Worm (Caenorhabditis elegans): ENCODE results near the gene ugt-65.

Gene ugt-65

ce11 chrIV:12463370-12463769 is 42.9 kb downstream of the ugt-65 start, which contains the start of gene C25G4.8:
TSS of gene C25G4.8 (minus strand) at chrIV:12463470.
- TF ChIP-seq nhr-25 (tag; optimal IDR thresholded peaks at IDR 0.05; ENCODE audit: borderline replicate concordance, insufficient read depth), result no peak

ce11 chrIV:12464822-12465221 is 44.3 kb downstream of the ugt-65 start:
- TF ChIP-seq snpc-1.2 (GFP tag; IDR thresholded peaks at IDR 0.05) (no peak), vab-7 (GFP tag; IDR thresholded peaks at IDR 0.05) (no peak), dve-1 (tag; optimal IDR thresholded peaks at IDR 0.05; ENCODE audit: insufficient read depth) (no peak), daf-19 (GFP tag; conservative IDR thresholded peaks at IDR 0.05) (no peak), egl-43 (GFP tag; IDR thresholded peaks at IDR 0.05) (0 out of 2 replicates have a peak, but pooled peaks have one; percentile 29), snpc-4 (tag; optimal IDR thresholded peaks at IDR 0.05) (no peak), arid-1 (GFP tag; conservative IDR thresholded peaks at IDR 0.05) (no peak), ceh-82 (tag; optimal IDR thresholded peaks at IDR 0.05) (no peak), zfp-2 (tag; optimal IDR thresholded peaks at IDR 0.05) (no peak), hmg-1.1 (GFP tag; IDR thresholded peaks at IDR 0.05) (peak; percentile 48; the same call in 1 of the 2 replicates), dmd-8 (GFP tag; IDR thresholded peaks at IDR 0.05) (no peak), D1046.2 (GFP tag; IDR thresholded peaks at IDR 0.05) (no peak), lin-13 (GFP tag; optimal IDR thresholded peaks at IDR 0.05) (no peak), sdz-12 (GFP tag; optimal IDR thresholded peaks at IDR 0.05) (no peak), duxl-1 (tag; optimal IDR thresholded peaks at IDR 0.05; ENCODE audit: poor library complexity) (no peak), nhr-28 (tag; optimal IDR thresholded peaks at IDR 0.05) (no peak), spr-3 (GFP tag; optimal IDR thresholded peaks at IDR 0.05) (no peak), nhr-42 (GFP tag; IDR thresholded peaks at IDR 0.05) (no peak), fkh-10 (GFP tag; optimal IDR thresholded peaks at IDR 0.05) (peak; percentile 47), daf-12 (tag; optimal IDR thresholded peaks at IDR 0.05) (no peak), mxl-3 (GFP tag; optimal IDR thresholded peaks at IDR 0.05) (no peak), F44E2.7 (GFP tag; IDR thresholded peaks at IDR 0.05) (no peak), ceh-62 (tag; optimal IDR thresholded peaks at IDR 0.05) (no peak), attf-4 (tag; optimal IDR thresholded peaks at IDR 0.05) (no peak), ceh-44 (GFP tag; IDR thresholded peaks at IDR 0.05) (no peak), Y48G9A.11 (GFP tag; IDR thresholded peaks at IDR 0.05) (no peak), nhr-11 (tag; optimal IDR thresholded peaks at IDR 0.05) (no peak), hlh-11 (tag; optimal IDR thresholded peaks at IDR 0.05) (peak; percentile 12), dpl-1 (GFP tag; optimal IDR thresholded peaks at IDR 0.05) (no peak), aly-2 (tag; optimal IDR thresholded peaks at IDR 0.05) (no peak), unc-39 (tag; optimal IDR thresholded peaks at IDR 0.05) (no peak), hif-1 (tag; optimal IDR thresholded peaks at IDR 0.05) (no peak), mes-2 (tag; optimal IDR thresholded peaks at IDR 0.05; ENCODE audit: poor library complexity, severe bottlenecking) (peak; percentile 33), ztf-11 (tag; optimal IDR thresholded peaks at IDR 0.05) (no peak), jun-1 (tag; optimal IDR thresholded peaks at IDR 0.05) (no peak), nhr-102 (tag; optimal IDR thresholded peaks at IDR 0.05) (no peak), zip-2 (tag; optimal IDR thresholded peaks at IDR 0.05) (no peak), hlh-30 (tag; optimal IDR thresholded peaks at IDR 0.05; ENCODE audit: insufficient read depth) (peak; percentile 57), zfp-3 (GFP tag; conservative IDR thresholded peaks at IDR 0.05) (no peak), unc-62 (GFP tag; optimal IDR thresholded peaks at IDR 0.05 in 1 of 2) (peak in 1 of 2 experiments; percentile 63), unc-62 (tag; optimal IDR thresholded peaks at IDR 0.05) (no peak), pqm-1 (tag; optimal IDR thresholded peaks at IDR 0.05) (no peak), ces-1 (GFP tag; optimal IDR thresholded peaks at IDR 0.05) (no peak), daf-8 (GFP tag; IDR thresholded peaks at IDR 0.05) (no peak), ceh-20 (GFP tag; IDR thresholded peaks at IDR 0.05) (no peak)
